Worm (Caenorhabditis elegans): ENCODE data around the gene unc-105.

The unc-105 gene

ce11 chrII:8128273-8129039 lies 12.2 kb downstream of the unc-105 start:
- TF ChIP-seq sem-4 (tag; optimal IDR thresholded peaks at IDR 0.05) (peak; percentile 56), lin-39 (tag; optimal IDR thresholded peaks at IDR 0.05) (no peak), sma-3 (GFP tag; optimal IDR thresholded peaks at IDR 0.05) (peak; percentile 40), blmp-1 (tag; optimal IDR thresholded peaks at IDR 0.05; ENCODE audit: insufficient read depth) (peak; percentile 6), C34F6.9 (tag; optimal IDR thresholded peaks at IDR 0.05) (peak; percentile 45), ceh-16 (tag; optimal IDR thresholded peaks at IDR 0.05) (peak; percentile 58), ztf-4 (tag; optimal IDR thresholded peaks at IDR 0.05) (peak; percentile 45), nhr-129 (tag; optimal IDR thresholded peaks at IDR 0.05) (peak; percentile 99), nhr-6 (tag; optimal IDR thresholded peaks at IDR 0.05) (peak; percentile 84), gmeb-1 (tag; optimal IDR thresholded peaks at IDR 0.05) (peak; percentile 26), crh-2 (tag; optimal IDR thresholded peaks at IDR 0.05) (peak; percentile 81), unc-55 (GFP tag; optimal IDR thresholded peaks at IDR 0.05) (peak; percentile 44), lin-13 (GFP tag; optimal IDR thresholded peaks at IDR 0.05) (peak; percentile 1), nhr-237 (tag; optimal IDR thresholded peaks at IDR 0.05) (no peak), lsy-2 (tag; optimal IDR thresholded peaks at IDR 0.05) (peak; percentile 34 to 44), alr-1 (tag; optimal IDR thresholded peaks at IDR 0.05) (no peak), fos-1 (tag; optimal IDR thresholded peaks at IDR 0.05) (peak; percentile 29), unc-62 (GFP tag; optimal IDR thresholded peaks at IDR 0.05) (peak; percentile 36), R02D3.7 (tag; optimal IDR thresholded peaks at IDR 0.05) (no peak), egl-27 (tag; optimal IDR thresholded peaks at IDR 0.05) (peak; percentile 20), nhr-21 (tag; optimal IDR thresholded peaks at IDR 0.05) (peak; percentile 63), nhr-25 (tag; optimal IDR thresholded peaks at IDR 0.05) (peak; percentile 92), ZK546.5 (tag; optimal IDR thresholded peaks at IDR 0.05) (no peak), F13H6.1 (tag; optimal IDR thresholded peaks at IDR 0.05) (peak; percentile 64), sma-9 (GFP tag; optimal IDR thresholded peaks at IDR 0.05) (peak; percentile 95), sma-9 (tag; optimal IDR thresholded peaks at IDR 0.05) (no peak)

ce11 chrII:8129040-8129387 lies 12.8 kb downstream of the unc-105 start:
- TF ChIP-seq sem-4 (tag; optimal IDR thresholded peaks at IDR 0.05) (peak; percentile 29), nhr-11 (tag; optimal IDR thresholded peaks at IDR 0.05) (no peak), nhr-129 (tag; optimal IDR thresholded peaks at IDR 0.05) (peak; percentile 10)

- TF ChIP-seq ceh-16 (tag; optimal IDR thresholded peaks at IDR 0.05) (peak; percentile 43), C34F6.9 (tag; optimal IDR thresholded peaks at IDR 0.05) (peak; percentile 7), sma-9 (GFP tag; optimal IDR thresholded peaks at IDR 0.05) (peak; percentile 70), sma-9 (tag; optimal IDR thresholded peaks at IDR 0.05) (no peak), aly-2 (tag; optimal IDR thresholded peaks at IDR 0.05) (no peak), nhr-129 (tag; optimal IDR thresholded peaks at IDR 0.05) (peak; percentile 45), zag-1 (tag; optimal IDR thresholded peaks at IDR 0.05) (no peak), lin-13 (GFP tag; optimal IDR thresholded peaks at IDR 0.05) (peak; percentile 38), crh-2 (tag; optimal IDR thresholded peaks at IDR 0.05) (peak; percentile 4), F13H6.1 (tag; optimal IDR thresholded peaks at IDR 0.05) (peak; percentile 67), nhr-77 (tag; optimal IDR thresholded peaks at IDR 0.05) (no peak), peb-1 (tag; optimal IDR thresholded peaks at IDR 0.05) (no peak), mab-5 (tag; optimal IDR thresholded peaks at IDR 0.05) (peak; percentile 72), lsy-2 (tag; optimal IDR thresholded peaks at IDR 0.05) (peak in 1 of 2 experiments; percentile 57), R02D3.7 (tag; optimal IDR thresholded peaks at IDR 0.05) (no peak), sem-4 (tag; optimal IDR thresholded peaks at IDR 0.05) (no peak), unc-39 (tag; optimal IDR thresholded peaks at IDR 0.05) (no peak)
These were observed 13.3 kb downstream of the unc-105 start, which contains the start of gene ulp-4 for ce11 chrII:8129495-8130010. Gene ulp-4, plus strand, starts transcription at chrII:8129960.

- TF ChIP-seq nhr-10 (tag; optimal IDR thresholded peaks at IDR 0.05) (no peak), sma-9 (GFP tag; optimal IDR thresholded peaks at IDR 0.05) (peak; percentile 0), sma-9 (tag; optimal IDR thresholded peaks at IDR 0.05) (no peak), fos-1 (tag; optimal IDR thresholded peaks at IDR 0.05) (no peak), nhr-129 (tag; optimal IDR thresholded peaks at IDR 0.05) (no peak)
These were observed 14.5 kb downstream of the unc-105 start for ce11 chrII:8130792-8131191.
